Worm (Caenorhabditis elegans) whole organism, early embryonic: Measurements from ENCODE around the gene F19B10.3.

Experiments used
- B0310.2 ChIP-seq: sonication (generic microtip); optimal IDR thresholded peaks from 2 replicates; lab custom pipeline; 2016; ENCODE audit warnings: mild to moderate bottlenecking, missing genetic modification characterization, missing compliant biosample characterization
- F13C5.2 ChIP-seq: sonication (generic microtip); optimal IDR thresholded peaks from 2 replicates; lab custom pipeline; 2017; ENCODE audit warnings: mild to moderate bottlenecking, missing genetic modification characterization, inconsistent platforms, missing compliant biosample characterization
- aly-1 ChIP-seq: sonication (generic microtip); optimal IDR thresholded peaks from 2 replicates; lab custom pipeline; 2016; ENCODE audit warnings: missing genetic modification characterization, missing compliant biosample characterization
- ama-1 ChIP-seq: fragments of 150-350 bp; optimal IDR thresholded peaks from 2 replicates; lab custom pipeline; 2014
- ceh-36 ChIP-seq: sonication (generic microtip); optimal IDR thresholded peaks from 2 replicates; lab custom pipeline; 2016; ENCODE audit warnings: missing genetic modification characterization, inconsistent platforms, missing compliant biosample characterization
- flt-1 ChIP-seq: fragments of 200-800 bp; sonication (Bioruptor generic); IDR thresholded peaks from 2 replicates; pipeline ENCODE4 v1.3.6; 2022; ENCODE audit warnings: missing genetic modification characterization, missing compliant biosample characterization
- hmg-4 ChIP-seq: fragments of 200-800 bp; sonication (Bioruptor generic); optimal IDR thresholded peaks from 2 replicates; lab custom pipeline; 2018; ENCODE audit warnings: mild to moderate bottlenecking, missing genetic modification characterization, missing compliant biosample characterization
- hnd-1 ChIP-seq: sonication (generic microtip); optimal IDR thresholded peaks from 2 replicates; lab custom pipeline; 2016; ENCODE audit warnings: missing genetic modification characterization, missing compliant biosample characterization
- sea-1 ChIP-seq: fragments of 200-800 bp; sonication (Bioruptor generic); conservative IDR thresholded peaks from 2 replicates; pipeline ENCODE4 v1.3.6; 2022; ENCODE audit warnings: missing genetic modification characterization, missing compliant biosample characterization
- tbx-37 ChIP-seq: fragments of 200-800 bp; sonication (Bioruptor generic); conservative IDR thresholded peaks from 2 replicates; pipeline ENCODE4 v1.3.6; 2022; ENCODE audit warnings: missing genetic modification reagents, missing genetic modification characterization, missing compliant biosample characterization
- tra-4 ChIP-seq: sonication (generic microtip); optimal IDR thresholded peaks from 2 replicates; lab custom pipeline; 2017; ENCODE audit warnings: missing genetic modification characterization, missing compliant biosample characterization

DNA sequence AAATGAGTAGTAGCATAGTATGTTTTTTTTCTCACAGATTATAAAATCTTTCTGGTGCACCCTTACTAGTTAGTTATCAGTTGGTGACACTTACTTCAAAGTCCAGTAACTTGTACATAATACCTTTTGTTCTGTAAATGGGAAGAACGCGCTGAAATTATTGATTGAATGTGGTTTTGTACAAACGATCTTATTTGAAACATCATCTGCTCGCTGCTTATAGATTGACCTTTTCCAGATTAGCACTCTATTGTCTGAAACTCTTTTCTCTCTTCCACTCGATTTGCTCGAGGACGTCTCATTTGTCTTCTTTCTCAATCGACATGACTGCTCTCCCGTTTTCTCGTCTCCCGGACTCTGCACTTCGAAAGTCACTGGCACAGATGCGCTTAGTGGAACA, 17.5 kb upstream of the F19B10.3 start, which contains the start of gene fbxb-33:
- TF ChIP-seq ama-1 (lab: Kevin White, UChicago), result no peak
- TF ChIP-seq F13C5.2 (tag; lab: Kevin White, UChicago), result no peak
- TF ChIP-seq hmg-4, result no peak
- no peak for TF ChIP-seq sea-1 (GFP tag; lab: Robert Waterston, UW)
- TF ChIP-seq tbx-37 (GFP tag; lab: Robert Waterston, UW), result no peak
- TF ChIP-seq ceh-36 (tag; lab: Kevin White, UChicago), result no peak
- TF ChIP-seq flt-1 (GFP tag; lab: Robert Waterston, UW), result no peak
- no peak for TF ChIP-seq aly-1 (tag; lab: Kevin White, UChicago)
- TF ChIP-seq hnd-1, result no peak
- TF ChIP-seq B0310.2, result no peak
- no peak for TF ChIP-seq tra-4
